Worm (Caenorhabditis elegans): Measurements from ENCODE around the gene T05C12.9.

DNA sequence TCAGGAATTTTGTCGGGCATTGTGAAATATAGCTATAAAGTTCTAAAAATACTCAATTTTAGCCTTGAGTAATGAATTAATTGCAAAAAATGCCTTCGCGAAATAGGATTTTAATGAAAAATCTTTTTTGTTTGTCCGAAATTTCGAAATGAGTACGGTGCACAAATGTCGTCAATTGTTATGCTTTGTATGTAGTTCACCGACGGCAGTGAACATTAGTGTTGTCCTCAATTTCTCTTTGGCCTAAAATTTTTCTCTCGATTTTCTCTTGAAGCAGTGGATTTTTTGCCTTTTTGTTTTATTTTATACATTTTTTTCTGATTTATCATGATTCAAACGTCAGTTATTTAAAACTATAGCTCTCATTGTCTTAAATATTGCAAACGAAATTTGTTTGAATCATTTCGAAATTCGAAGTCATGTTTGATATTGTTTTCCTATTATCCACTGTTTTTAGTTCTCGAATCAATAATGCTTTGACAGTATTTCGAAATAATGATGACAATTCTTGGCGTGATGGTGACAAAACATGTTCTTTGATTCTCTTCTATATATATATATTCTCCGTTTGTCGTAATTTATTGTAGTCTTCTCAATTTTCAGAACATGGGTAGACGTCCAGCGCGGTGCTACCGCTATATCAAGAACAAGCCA is 49.6 kb downstream of the T05C12.9 start, which contains the start of the genes ints-11 and rpl-10:
- no peak for TF ChIP-seq lim-6 (tag; optimal IDR thresholded peaks at IDR 0.05)
- no peak for TF ChIP-seq elt-4 (tag; optimal IDR thresholded peaks at IDR 0.05)
- TF ChIP-seq ama-1 (optimal IDR thresholded peaks at IDR 0.05) = no peak
- TF ChIP-seq ceh-6 (GFP tag; optimal IDR thresholded peaks at IDR 0.05) = no peak
